Fruit fly (Drosophila melanogaster) whole organism, embryonic: ENCODE results near the gene CG5902.

ENCODE experiments used
- CG11398 ChIP-seq: fragments of 200-800 bp; sonication (Bioruptor generic); optimal IDR thresholded peaks from 2 replicates; lab custom pipeline; 2016; ENCODE audit warnings: missing biosample characterization, missing genetic modification characterization
- CG11723 ChIP-seq: fragments of 200-800 bp; sonication (Bioruptor generic); optimal IDR thresholded peaks from 2 replicates; lab custom pipeline; 2017; ENCODE audit warnings: missing biosample characterization, mild to moderate bottlenecking, missing genetic modification characterization
- CG12744 ChIP-seq: fragments of 200-800 bp; sonication (Bioruptor generic); optimal IDR thresholded peaks from 2 replicates; lab custom pipeline; 2016; ENCODE audit warnings: missing biosample characterization, missing genetic modification characterization
- CG14710 ChIP-seq: fragments of 200-800 bp; sonication (Bioruptor generic); optimal IDR thresholded peaks from 3 replicates; lab custom pipeline; 2019; ENCODE audit warnings: missing biosample characterization, mild to moderate bottlenecking, missing genetic modification characterization, moderate library complexity
- CG15696 ChIP-seq: fragments of 200-800 bp; sonication (Bioruptor generic); optimal IDR thresholded peaks from 2 replicates; lab custom pipeline; 2019; ENCODE audit warnings: missing biosample characterization, mild to moderate bottlenecking, missing genetic modification characterization, moderate library complexity
- CG17385 ChIP-seq: fragments of 200-800 bp; sonication (Bioruptor generic); optimal IDR thresholded peaks from 3 replicates; lab custom pipeline; 2018; ENCODE audit warnings: missing biosample characterization, mild to moderate bottlenecking, missing genetic modification characterization
- CG17612 ChIP-seq: fragments of 200-800 bp; sonication (Bioruptor generic); IDR thresholded peaks from 2 replicates; pipeline ENCODE4 v1.3.6; 2022; ENCODE audit warnings: missing biosample characterization, missing genetic modification characterization
- CG17802 ChIP-seq: fragments of 200-800 bp; sonication (Bioruptor generic); optimal IDR thresholded peaks from 2 replicates; lab custom pipeline; 2018; ENCODE audit warnings: missing biosample characterization, mild to moderate bottlenecking, missing genetic modification characterization, moderate library complexity
- CG1832 ChIP-seq: fragments of 200-800 bp; sonication (Bioruptor generic); optimal IDR thresholded peaks from 2 replicates; lab custom pipeline; 2017; ENCODE audit warnings: missing biosample characterization, mild to moderate bottlenecking, missing genetic modification characterization, inconsistent platforms
- CG18599 ChIP-seq: fragments of 200-800 bp; sonication (Bioruptor generic); optimal IDR thresholded peaks from 3 replicates; lab custom pipeline; 2017; ENCODE audit warnings: missing biosample characterization, missing genetic modification characterization, mild to moderate bottlenecking, moderate library complexity, missing genetic modification reagents
- CG30431 ChIP-seq: fragments of 200-800 bp; sonication (Bioruptor generic); optimal IDR thresholded peaks from 2 replicates; lab custom pipeline; 2017; ENCODE audit warnings: missing biosample characterization, missing genetic modification characterization
- CG3065 ChIP-seq: fragments of 200-800 bp; sonication (Bioruptor generic); optimal IDR thresholded peaks from 2 replicates; lab custom pipeline; 2016; ENCODE audit warnings: missing biosample characterization, missing genetic modification characterization
- CG31365 ChIP-seq: fragments of 200-800 bp; sonication (Bioruptor generic); optimal IDR thresholded peaks from 2 replicates; lab custom pipeline; 2018; ENCODE audit warnings: missing biosample characterization, mild to moderate bottlenecking, missing genetic modification characterization
- CG3407 ChIP-seq: fragments of 200-800 bp; sonication (Bioruptor generic); optimal IDR thresholded peaks from 2 replicates; lab custom pipeline; 2018; ENCODE audit warnings: missing biosample characterization, mild to moderate bottlenecking, missing genetic modification characterization
- CG34422 ChIP-seq: fragments of 200-800 bp; sonication (Bioruptor generic); IDR thresholded peaks from 3 replicates; pipeline ENCODE4 v1.3.6; 2022; ENCODE audit warnings: missing biosample characterization, missing genetic modification characterization
- CG4854 ChIP-seq: fragments of 200-800 bp; sonication (Bioruptor generic); optimal IDR thresholded peaks from 2 replicates; lab custom pipeline; 2016; ENCODE audit warnings: missing biosample characterization, missing genetic modification characterization, inconsistent platforms
- CG6175 ChIP-seq: fragments of 200-800 bp; sonication (Bioruptor generic); IDR thresholded peaks from 3 replicates; pipeline ENCODE4 v1.3.6; 2022; ENCODE audit warnings: missing biosample characterization, missing genetic modification characterization
- CG6689 ChIP-seq: fragments of 200-800 bp; sonication (Bioruptor generic); IDR thresholded peaks from 2 replicates; pipeline ENCODE4 v1.3.6; 2022; ENCODE audit warnings: missing biosample characterization, missing genetic modification characterization
- CG8281 ChIP-seq: fragments of 200-800 bp; sonication (Bioruptor generic); optimal IDR thresholded peaks from 2 replicates; lab custom pipeline; 2018; ENCODE audit warnings: missing biosample characterization, mild to moderate bottlenecking, missing genetic modification characterization, moderate library complexity
- CG8388 ChIP-seq: fragments of 200-800 bp; sonication (Bioruptor generic); optimal IDR thresholded peaks from 2 replicates; lab custom pipeline; 2019; ENCODE audit warnings: missing biosample characterization, mild to moderate bottlenecking, missing genetic modification characterization, moderate library complexity
- Camta ChIP-seq: fragments of 200-800 bp; sonication (Bioruptor generic); optimal IDR thresholded peaks from 2 replicates; lab custom pipeline; 2016; ENCODE audit warnings: missing biosample characterization, missing genetic modification characterization
- CkIIα-i1 ChIP-seq: fragments of 200-800 bp; sonication (Bioruptor generic); IDR thresholded peaks from 2 replicates; pipeline ENCODE4 v1.3.6; 2022; ENCODE audit warnings: missing biosample characterization, missing genetic modification characterization
- Dref ChIP-seq: fragments of 200-800 bp; sonication (Bioruptor generic); IDR thresholded peaks from 2 replicates; pipeline ENCODE4 v1.3.6; 2022; ENCODE audit warnings: missing biosample characterization, missing genetic modification characterization
- E2f1 ChIP-seq: fragments of 200-800 bp; sonication (Bioruptor generic); IDR thresholded peaks from 2 replicates; pipeline ENCODE4 v1.3.6; 2022; ENCODE audit warnings: missing biosample characterization, missing genetic modification characterization
- Elba2 ChIP-seq: fragments of 200-800 bp; sonication (Bioruptor generic); optimal IDR thresholded peaks from 3 replicates; lab custom pipeline; 2016; ENCODE audit warnings: missing biosample characterization, missing genetic modification characterization
- Hand ChIP-seq: fragments of 200-800 bp; sonication (Bioruptor generic); optimal IDR thresholded peaks from 2 replicates; lab custom pipeline; 2017; ENCODE audit warnings: mild to moderate bottlenecking, missing biosample characterization, missing genetic modification reagents, missing genetic modification characterization
- Hmx ChIP-seq: fragments of 200-800 bp; sonication (Bioruptor generic); optimal IDR thresholded peaks from 2 replicates; lab custom pipeline; 2016; ENCODE audit warnings: missing biosample characterization, missing genetic modification characterization
- Hsf ChIP-seq: fragments of 200-800 bp; sonication (Bioruptor generic); optimal IDR thresholded peaks from 3 replicates; lab custom pipeline; 2016; ENCODE audit warnings: missing biosample characterization, missing genetic modification characterization
- Lhr ChIP-seq: fragments of 200-800 bp; sonication (Bioruptor generic); optimal IDR thresholded peaks from 3 replicates; lab custom pipeline; 2017; ENCODE audit warnings: mild to moderate bottlenecking, missing biosample characterization, missing genetic modification reagents, missing genetic modification characterization
- NC2β ChIP-seq: fragments of 200-800 bp; sonication (Bioruptor generic); optimal IDR thresholded peaks from 2 replicates; lab custom pipeline; 2016; ENCODE audit warnings: missing biosample characterization, missing genetic modification characterization
- Nf-YC ChIP-seq: fragments of 200-800 bp; optimal IDR thresholded peaks from 3 replicates; lab custom pipeline; 2019; ENCODE audit warnings: missing biosample characterization, mild to moderate bottlenecking, missing genetic modification characterization, moderate library complexity
- Oli ChIP-seq: fragments of 200-800 bp; sonication (Bioruptor generic); optimal IDR thresholded peaks from 2 replicates; lab custom pipeline; 2018; ENCODE audit warnings: missing biosample characterization, mild to moderate bottlenecking, missing genetic modification characterization, moderate library complexity
- PHDP ChIP-seq: fragments of 200-800 bp; sonication (Bioruptor generic); optimal IDR thresholded peaks from 3 replicates; lab custom pipeline; 2018; ENCODE audit warnings: missing biosample characterization, mild to moderate bottlenecking, missing genetic modification characterization, moderate library complexity
- Trl ChIP-seq, 3 experiments: fragments of >200 bp in 2 of 3; fragments of 200-800 bp in 1 of 3; sonication (Bioruptor generic) in 1 of 3; optimal IDR thresholded peaks; 2 replicates in 1 of 3; 3 replicates in 2 of 3; lab custom pipeline; 2016 to 2017; ENCODE audit warnings: missing biosample characterization in 1 of 3, missing genetic modification characterization in 1 of 3
- az2 ChIP-seq: fragments of 200-800 bp; sonication (Bioruptor generic); optimal IDR thresholded peaks from 3 replicates; lab custom pipeline; 2016; ENCODE audit warnings: missing biosample characterization, missing genetic modification characterization
- emc ChIP-seq: fragments of 200-800 bp; sonication (Bioruptor generic); optimal IDR thresholded peaks from 2 replicates; lab custom pipeline; 2016; ENCODE audit warnings: missing biosample characterization, missing genetic modification characterization
- en ChIP-seq: fragments of 200-800 bp; sonication (Bioruptor generic); optimal IDR thresholded peaks from 2 replicates; lab custom pipeline; 2016; ENCODE audit warnings: missing biosample characterization, missing genetic modification characterization
- eyg ChIP-seq: fragments of 200-800 bp; sonication (Bioruptor generic); optimal IDR thresholded peaks from 3 replicates; lab custom pipeline; 2016; ENCODE audit warnings: missing biosample characterization, missing genetic modification characterization
- hbn ChIP-seq: fragments of 200-800 bp; sonication (Bioruptor generic); IDR thresholded peaks from 2 replicates; pipeline ENCODE4 v1.3.6; 2022; ENCODE audit warnings: missing biosample characterization, missing genetic modification characterization; ENCODE audit not compliant: partially characterized antibody
- inv ChIP-seq: fragments of 200-800 bp; sonication (Bioruptor generic); IDR thresholded peaks from 2 replicates; pipeline ENCODE4 v1.3.6; 2022; ENCODE audit warnings: missing biosample characterization, missing genetic modification characterization; ENCODE audit not compliant: partially characterized antibody
- jumu ChIP-seq: fragments of 200-800 bp; sonication (Bioruptor generic); optimal IDR thresholded peaks from 3 replicates; lab custom pipeline; 2016; ENCODE audit warnings: missing biosample characterization, missing genetic modification characterization
- lilli ChIP-seq: fragments of 200-800 bp; sonication (Bioruptor generic); optimal IDR thresholded peaks from 3 replicates; lab custom pipeline; 2016; ENCODE audit warnings: missing biosample characterization, missing genetic modification characterization
- scrt ChIP-seq: fragments of 200-800 bp; sonication (Bioruptor generic); optimal IDR thresholded peaks from 2 replicates; lab custom pipeline; 2018; ENCODE audit warnings: missing biosample characterization, mild to moderate bottlenecking, missing genetic modification characterization, moderate library complexity
- sens-2 ChIP-seq: fragments of 200-800 bp; sonication (Bioruptor generic); IDR thresholded peaks from 2 replicates; pipeline ENCODE4 v1.3.6; 2022; ENCODE audit warnings: missing biosample characterization, missing genetic modification characterization
- sna ChIP-seq: fragments of 200-800 bp; sonication (Bioruptor generic); IDR thresholded peaks from 2 replicates; pipeline ENCODE4 v1.3.6; 2022; ENCODE audit warnings: missing biosample characterization, missing genetic modification characterization; ENCODE audit not compliant: partially characterized antibody
- sqz ChIP-seq: fragments of 200-800 bp; sonication (Bioruptor generic); optimal IDR thresholded peaks from 3 replicates; lab custom pipeline; 2018; ENCODE audit warnings: missing biosample characterization, mild to moderate bottlenecking, missing genetic modification characterization
- yki ChIP-seq: fragments of >200 bp; optimal IDR thresholded peaks from 3 replicates; lab custom pipeline; 2018
- zen ChIP-seq: fragments of 200-800 bp; sonication (Bioruptor generic); optimal IDR thresholded peaks from 3 replicates; lab custom pipeline; 2018; ENCODE audit warnings: missing biosample characterization, mild to moderate bottlenecking, missing genetic modification characterization, moderate library complexity
- zf30C ChIP-seq: fragments of 200-800 bp; sonication (Bioruptor generic); optimal IDR thresholded peaks from 3 replicates; lab custom pipeline; 2018; ENCODE audit warnings: missing biosample characterization, mild to moderate bottlenecking, missing genetic modification characterization

The CG5902 gene

DNA sequence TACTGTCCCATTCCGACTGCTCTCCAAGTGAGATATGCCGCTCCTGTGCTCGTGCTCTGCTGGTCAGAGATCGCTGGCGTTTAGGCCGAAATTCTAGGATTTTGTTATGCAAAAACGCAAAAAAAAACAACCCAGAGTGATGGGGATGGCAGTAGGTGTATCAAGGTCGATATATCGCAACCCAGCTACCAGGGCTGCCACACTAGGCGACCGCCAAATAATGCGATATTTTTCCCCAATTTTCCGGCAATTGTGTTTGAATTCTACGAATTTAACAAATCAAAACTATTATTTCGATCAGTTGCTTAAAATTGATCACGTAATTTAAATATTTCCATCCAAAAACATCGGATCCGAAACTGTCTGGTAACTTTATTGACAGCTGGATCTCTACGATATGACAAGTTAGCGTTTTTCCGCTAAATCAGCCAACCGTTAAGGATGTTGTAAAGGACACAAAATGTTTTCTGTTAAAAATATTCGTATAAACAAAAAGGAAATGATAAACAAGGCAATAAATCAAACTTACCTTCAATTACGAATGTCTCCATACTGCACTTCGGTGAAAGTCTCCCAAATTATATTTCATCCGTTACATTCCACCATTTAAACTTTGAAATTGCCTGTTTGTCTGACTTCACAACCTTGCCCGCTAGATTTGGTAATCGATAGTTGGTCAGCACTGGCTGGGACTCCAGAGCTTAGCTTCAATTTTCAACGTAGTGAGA lies 51.3 kb downstream of the CG5902 start, which contains the start of gene spas (continued):
- TF ChIP-seq sens-2 (GFP tag; lab: Robert Waterston, UW) (peak; percentile 53; the same call in 1 of the 2 replicates), jumu (GFP tag; lab: Kevin White, UChicago) (peak; percentile 85), CG3407 (peak; percentile 46), CG12744 (GFP tag; lab: Kevin White, UChicago) (peak; percentile 34), CG34422 (GFP tag; lab: Robert Waterston, UW) (peak; percentile 82), lilli (GFP tag; lab: Kevin White, UChicago) (peak; percentile 74), CG6175 (GFP tag; lab: Robert Waterston, UW) (peak; percentile 23; the same call in 1 of the 3 replicates), Hsf (peak; percentile 75), hbn (GFP tag; lab: Robert Waterston, UW) (peak; percentile 94), CG4854 (GFP tag; lab: Kevin White, UChicago) (peak; percentile 45), Camta (GFP tag; lab: Kevin White, UChicago) (peak; percentile 16), CG8388 (GFP tag; lab: Kevin White, UChicago) (peak; percentile 66), CG30431 (GFP tag; lab: Kevin White, UChicago) (peak; percentile 61), Trl (optimal IDR thresholded peaks at IDR 0.05; lab: Kevin White, UChicago) (no peak), Trl (GFP tag; optimal IDR thresholded peaks at IDR 0.05; lab: Kevin White, UChicago) (peak; percentile 67), scrt (GFP tag; lab: Kevin White, UChicago) (no peak), Dref (GFP tag; lab: Robert Waterston, UW) (peak; percentile 60), Lhr (GFP tag; lab: Kevin White, UChicago) (no peak), CG1832 (no peak), CG17612 (GFP tag; lab: Robert Waterston, UW) (no peak), CG6689 (GFP tag; lab: Robert Waterston, UW) (peak; percentile 71), CG31365 (no peak), E2f1 (GFP tag; lab: Robert Waterston, UW) (peak; percentile 56), CG17802 (tag; lab: Kevin White, UChicago) (peak; percentile 29), CG3065 (GFP tag; lab: Kevin White, UChicago) (peak; percentile 57), CG17385 (peak; percentile 26), Hmx (GFP tag; lab: Kevin White, UChicago) (no peak), az2 (GFP tag; lab: Kevin White, UChicago) (peak; percentile 57), zen (peak; percentile 59), zf30C (GFP tag; lab: Kevin White, UChicago) (no peak), Nf-YC (no peak), CG14710 (tag; lab: Kevin White, UChicago) (peak; percentile 84), inv (GFP tag; lab: Robert Waterston, UW) (peak; percentile 95), Hand (GFP tag; lab: Kevin White, UChicago) (no peak), CG15696 (tag; lab: Kevin White, UChicago) (peak; percentile 67), CkIIα-i1 (GFP tag; lab: Robert Waterston, UW) (no peak), PHDP (tag; lab: Kevin White, UChicago) (peak; percentile 46), CG18599 (peak; percentile 44), CG11723 (GFP tag; lab: Kevin White, UChicago) (no peak), CG11398 (peak; percentile 42), en (GFP tag; lab: Kevin White, UChicago) (no peak), CG8281 (peak; percentile 24), Elba2 (GFP tag; lab: Kevin White, UChicago) (no peak), sna (peak; percentile 96), NC2β (GFP tag; lab: Kevin White, UChicago) (no peak), sqz (no peak), yki (lab: Kevin White, UChicago) (no peak), eyg (peak; percentile 20), emc (GFP tag; lab: Kevin White, UChicago) (peak; percentile 44), Oli (peak; percentile 26)
